Fruit fly (Drosophila melanogaster) whole organism, embryonic: ENCODE results near the gene CG7991.
A peak's percentile ranks its signal among the peaks of the same experiment; 100 is the strongest.

Experiments used
- Adf1 ChIP-seq: fragments of 200-800 bp; sonication (Bioruptor generic); IDR thresholded peaks from 2 replicates; pipeline ENCODE4 v1.3.6; 2022; ENCODE audit warnings: missing biosample characterization, missing genetic modification characterization
- Antp ChIP-seq: fragments of 200-800 bp; sonication (Bioruptor generic); optimal IDR thresholded peaks from 3 replicates; lab custom pipeline; 2016; ENCODE audit warnings: missing biosample characterization, missing genetic modification characterization
- BEAF-32 ChIP-seq: fragments of 200-800 bp; sonication (Bioruptor generic); optimal IDR thresholded peaks from 3 replicates; lab custom pipeline; 2017; ENCODE audit warnings: missing biosample characterization, missing genetic modification characterization, mild to moderate bottlenecking, moderate library complexity, missing genetic modification reagents
- CG11560 ChIP-seq: fragments of 200-800 bp; sonication (Bioruptor generic); IDR thresholded peaks from 3 replicates; pipeline ENCODE4 v1.3.6; 2022; ENCODE audit warnings: missing biosample characterization, missing genetic modification characterization
- CG11723 ChIP-seq: fragments of 200-800 bp; sonication (Bioruptor generic); optimal IDR thresholded peaks from 2 replicates; lab custom pipeline; 2017; ENCODE audit warnings: missing biosample characterization, mild to moderate bottlenecking, missing genetic modification characterization
- CG12391 ChIP-seq: fragments of 200-800 bp; sonication (Bioruptor generic); optimal IDR thresholded peaks from 3 replicates; lab custom pipeline; 2018; ENCODE audit warnings: missing biosample characterization, mild to moderate bottlenecking, missing genetic modification characterization, moderate library complexity
- CG14860 ChIP-seq: fragments of 200-800 bp; sonication (Bioruptor generic); IDR thresholded peaks from 3 replicates; pipeline ENCODE4 v1.3.6; 2022; ENCODE audit warnings: missing biosample characterization, missing genetic modification characterization; ENCODE audit not compliant: partially characterized antibody
- CG1529 ChIP-seq: fragments of 200-800 bp; sonication (Bioruptor generic); optimal IDR thresholded peaks from 3 replicates; lab custom pipeline; 2018; ENCODE audit warnings: missing biosample characterization, missing genetic modification characterization
- CG1602 ChIP-seq: fragments of 200-800 bp; sonication (Bioruptor generic); optimal IDR thresholded peaks from 3 replicates; lab custom pipeline; 2016; ENCODE audit warnings: missing biosample characterization, missing genetic modification characterization
- CG16813 ChIP-seq: fragments of 200-800 bp; sonication (Bioruptor generic); IDR thresholded peaks from 3 replicates; pipeline ENCODE4 v1.3.6; 2022; ENCODE audit warnings: missing biosample characterization, missing genetic modification characterization; ENCODE audit not compliant: partially characterized antibody
- CG18476 ChIP-seq: fragments of 200-800 bp; sonication (Bioruptor generic); optimal IDR thresholded peaks from 2 replicates; lab custom pipeline; 2016; ENCODE audit warnings: missing biosample characterization, mild to moderate bottlenecking, missing genetic modification characterization
- CG2712 ChIP-seq: fragments of 200-800 bp; optimal IDR thresholded peaks from 3 replicates; lab custom pipeline; 2019; ENCODE audit warnings: missing biosample characterization, mild to moderate bottlenecking, missing genetic modification characterization, moderate library complexity
- CG2889 ChIP-seq: fragments of 200-800 bp; sonication (Bioruptor generic); IDR thresholded peaks from 3 replicates; pipeline ENCODE4 v1.3.6; 2022; ENCODE audit warnings: missing biosample characterization, missing genetic modification characterization
- CG31224 ChIP-seq: fragments of 200-800 bp; sonication (Bioruptor generic); IDR thresholded peaks from 2 replicates; pipeline ENCODE4 v1.3.6; 2022; ENCODE audit warnings: missing biosample characterization, missing genetic modification characterization
- CG5953 ChIP-seq: fragments of 200-800 bp; sonication (Bioruptor generic); IDR thresholded peaks from 2 replicates; pipeline ENCODE4 v1.3.6; 2022; ENCODE audit warnings: missing biosample characterization, missing genetic modification characterization
- CG6765 ChIP-seq: fragments of 200-800 bp; sonication (Bioruptor generic); optimal IDR thresholded peaks from 3 replicates; lab custom pipeline; 2017; ENCODE audit warnings: missing biosample characterization, mild to moderate bottlenecking, missing genetic modification characterization
- CG7745 ChIP-seq: fragments of 200-800 bp; sonication (Bioruptor generic); optimal IDR thresholded peaks from 2 replicates; lab custom pipeline; 2018; ENCODE audit warnings: missing biosample characterization, mild to moderate bottlenecking, missing genetic modification characterization, moderate library complexity
- CG8089 ChIP-seq: fragments of 200-800 bp; sonication (Bioruptor generic); optimal IDR thresholded peaks from 3 replicates; lab custom pipeline; 2016; ENCODE audit warnings: missing biosample characterization, missing genetic modification characterization
- CG8290 ChIP-seq, 3 experiments: fragments of 200-800 bp; sonication (Bioruptor generic); optimal IDR thresholded peaks; 2 replicates each; lab custom pipeline; 2016 to 2019; ENCODE audit warnings: missing biosample characterization in 3 of 3, missing genetic modification characterization in 3 of 3, mild to moderate bottlenecking in 2 of 3, moderate library complexity in 1 of 3
- CG8478 ChIP-seq: fragments of >200 bp; optimal IDR thresholded peaks from 2 replicates; lab custom pipeline; 2018
- CG9609 ChIP-seq: fragments of 200-800 bp; sonication (Bioruptor generic); optimal IDR thresholded peaks from 3 replicates; lab custom pipeline; 2016; ENCODE audit warnings: missing biosample characterization, missing genetic modification characterization
- CG9797 ChIP-seq: fragments of 200-800 bp; sonication (Bioruptor generic); optimal IDR thresholded peaks from 3 replicates; lab custom pipeline; 2018; ENCODE audit warnings: missing biosample characterization, mild to moderate bottlenecking, missing genetic modification characterization
- CG9932 ChIP-seq: fragments of 200-800 bp; sonication (Bioruptor generic); IDR thresholded peaks from 2 replicates; pipeline ENCODE4 v1.3.6; 2022; ENCODE audit warnings: missing biosample characterization, missing genetic modification characterization
- CkIIα-i1 ChIP-seq: fragments of 200-800 bp; sonication (Bioruptor generic); IDR thresholded peaks from 2 replicates; pipeline ENCODE4 v1.3.6; 2022; ENCODE audit warnings: missing biosample characterization, missing genetic modification characterization
- MBD-R2 ChIP-seq: fragments of 200-800 bp; sonication (Bioruptor generic); IDR thresholded peaks from 2 replicates; pipeline ENCODE4 v1.3.6; 2022; ENCODE audit warnings: missing biosample characterization, missing genetic modification characterization
- Nf-YC ChIP-seq: fragments of 200-800 bp; optimal IDR thresholded peaks from 3 replicates; lab custom pipeline; 2019; ENCODE audit warnings: missing biosample characterization, mild to moderate bottlenecking, missing genetic modification characterization, moderate library complexity
- Poxn ChIP-seq: fragments of 200-800 bp; sonication (Bioruptor generic); IDR thresholded peaks from 2 replicates; pipeline ENCODE4 v1.3.6; 2022; ENCODE audit warnings: missing biosample characterization, missing genetic modification characterization
- Ravus ChIP-seq: fragments of 200-800 bp; sonication (Bioruptor generic); IDR thresholded peaks from 2 replicates; pipeline ENCODE4 v1.3.6; 2022; ENCODE audit warnings: missing biosample characterization, missing genetic modification characterization
- Ssrp ChIP-seq: fragments of 200-800 bp; sonication (Bioruptor generic); optimal IDR thresholded peaks from 2 replicates; lab custom pipeline; 2018; ENCODE audit warnings: missing biosample characterization, mild to moderate bottlenecking, missing genetic modification characterization, moderate library complexity
- ase ChIP-seq: fragments of 200-800 bp; sonication (Bioruptor generic); IDR thresholded peaks from 3 replicates; pipeline ENCODE4 v1.3.6; 2022; ENCODE audit warnings: missing biosample characterization, missing genetic modification characterization
- cad ChIP-seq: fragments of >200 bp; optimal IDR thresholded peaks from 2 replicates; lab custom pipeline; 2017; ENCODE audit warnings: missing biosample characterization, missing genetic modification characterization
- cg ChIP-seq: fragments of 200-800 bp; sonication (Bioruptor generic); optimal IDR thresholded peaks from 3 replicates; lab custom pipeline; 2019; ENCODE audit warnings: missing biosample characterization, mild to moderate bottlenecking, missing genetic modification characterization, moderate library complexity
- chinmo ChIP-seq: fragments of 200-800 bp; sonication (Bioruptor generic); IDR thresholded peaks from 4 replicates; pipeline ENCODE4 v1.3.6; 2022; ENCODE audit warnings: missing biosample characterization, missing genetic modification characterization; ENCODE audit not compliant: partially characterized antibody
- chm ChIP-seq: fragments of 200-800 bp; sonication (Bioruptor generic); IDR thresholded peaks from 2 replicates; pipeline ENCODE4 v1.3.6; 2022; ENCODE audit warnings: missing biosample characterization, missing genetic modification characterization
- da ChIP-seq: fragments of 200-800 bp; sonication (Bioruptor generic); optimal IDR thresholded peaks from 2 replicates; lab custom pipeline; 2016; ENCODE audit warnings: missing biosample characterization, missing genetic modification characterization
- danr ChIP-seq: fragments of 200-800 bp; sonication (Bioruptor generic); IDR thresholded peaks from 2 replicates; pipeline ENCODE4 v1.3.6; 2022; ENCODE audit warnings: missing biosample characterization, missing genetic modification characterization
- fd64A ChIP-seq: fragments of 200-800 bp; sonication (Bioruptor generic); optimal IDR thresholded peaks from 3 replicates; lab custom pipeline; 2018; ENCODE audit warnings: missing biosample characterization, mild to moderate bottlenecking, missing genetic modification characterization
- jigr1 ChIP-seq: fragments of 200-800 bp; sonication (Bioruptor generic); IDR thresholded peaks from 3 replicates; pipeline ENCODE4 v1.3.6; 2022; ENCODE audit warnings: missing biosample characterization, missing genetic modification characterization
- lola ChIP-seq, 3 experiments: fragments of >200 bp in 2 of 3; fragments of 200-800 bp in 1 of 3; sonication (Bioruptor generic) in 1 of 3; optimal IDR thresholded peaks; 2 replicates each; lab custom pipeline; 2017 to 2019; ENCODE audit warnings: missing biosample characterization in 3 of 3, missing genetic modification characterization in 3 of 3, mild to moderate bottlenecking in 1 of 3, moderate library complexity in 1 of 3
- luna ChIP-seq: fragments of 200-800 bp; sonication (Bioruptor generic); optimal IDR thresholded peaks from 2 replicates; lab custom pipeline; 2016; ENCODE audit warnings: missing biosample characterization, missing genetic modification characterization
- mirr ChIP-seq: fragments of 200-800 bp; sonication (Bioruptor generic); optimal IDR thresholded peaks from 3 replicates; lab custom pipeline; 2018; ENCODE audit warnings: missing biosample characterization, mild to moderate bottlenecking, missing genetic modification characterization
- nom ChIP-seq: fragments of 200-800 bp; sonication (Bioruptor generic); optimal IDR thresholded peaks from 2 replicates; lab custom pipeline; 2017; ENCODE audit warnings: missing biosample characterization, missing genetic modification characterization, mild to moderate bottlenecking, moderate library complexity, missing genetic modification reagents
- p53 ChIP-seq: fragments of 200-800 bp; sonication (Bioruptor generic); optimal IDR thresholded peaks from 2 replicates; lab custom pipeline; 2016; ENCODE audit warnings: missing biosample characterization, missing genetic modification characterization
- pfk ChIP-seq: fragments of 200-800 bp; sonication (Bioruptor generic); optimal IDR thresholded peaks from 2 replicates; lab custom pipeline; 2018; ENCODE audit warnings: missing biosample characterization, mild to moderate bottlenecking, missing genetic modification characterization, moderate library complexity
- pros ChIP-seq: fragments of 200-800 bp; sonication (Bioruptor generic); optimal IDR thresholded peaks from 3 replicates; lab custom pipeline; 2019; ENCODE audit warnings: missing biosample characterization, mild to moderate bottlenecking, missing genetic modification characterization, moderate library complexity
- trem ChIP-seq: fragments of 200-800 bp; optimal IDR thresholded peaks from 3 replicates; lab custom pipeline; 2019; ENCODE audit warnings: missing biosample characterization, mild to moderate bottlenecking, missing genetic modification characterization, moderate library complexity
- usp ChIP-seq: fragments of >200 bp; optimal IDR thresholded peaks from 2 replicates; lab custom pipeline; 2017; ENCODE audit warnings: missing biosample characterization, missing genetic modification characterization
- zfh1 ChIP-seq: fragments of 200-800 bp; sonication (Bioruptor generic); IDR thresholded peaks from 3 replicates; pipeline ENCODE4 v1.3.6; 2022; ENCODE audit warnings: missing biosample characterization, missing genetic modification characterization

CG7991 gene

dm6 chr3L:1740129-1740975, 65.8 kb downstream of the CG7991 start (continued):
- peak; percentile 63 for TF ChIP-seq CG9932 (GFP tag; lab: Robert Waterston, UW)
- no peak for TF ChIP-seq CG1529 (GFP tag; lab: Kevin White, UChicago)
- peak; percentile 57 for TF ChIP-seq Antp (GFP tag; lab: Kevin White, UChicago)
- no peak for TF ChIP-seq Adf1 (GFP tag; lab: Robert Waterston, UW)
- TF ChIP-seq CG5953 = no peak
- peak; percentile 85; the same call in 2 of the 3 replicates for TF ChIP-seq ase (GFP tag; lab: Robert Waterston, UW)
- no peak; the same call in 1 of the 2 replicates for TF ChIP-seq MBD-R2 (GFP tag; lab: Robert Waterston, UW)
- TF ChIP-seq Nf-YC (tag; lab: Kevin White, UChicago) = peak; percentile 36
- TF ChIP-seq CG9797 = no peak
- no peak for TF ChIP-seq CkIIα-i1 (GFP tag; lab: Robert Waterston, UW)
- peak; percentile 83; the same call in 3 of the 4 replicates for TF ChIP-seq chinmo (GFP tag; lab: Robert Waterston, UW)
- TF ChIP-seq CG11560 (tag; lab: Robert Waterston, UW) = peak; percentile 45; the same call in 1 of the 3 replicates
- peak; percentile 35 for TF ChIP-seq CG2712
- peak; percentile 24; the same call in 1 of the 2 replicates for TF ChIP-seq Poxn (GFP tag; lab: Robert Waterston, UW)
- TF ChIP-seq Ssrp (tag; lab: Kevin White, UChicago) = peak; percentile 32
- TF ChIP-seq fd64A (GFP tag; lab: Kevin White, UChicago) = no peak
- no peak for TF ChIP-seq usp (GFP tag; lab: Kevin White, UChicago)
- no peak for TF ChIP-seq lola (GFP tag; optimal IDR thresholded peaks at IDR 0.05; lab: Kevin White, UChicago)
- no peak for TF ChIP-seq CG8290 (GFP tag; optimal IDR thresholded peaks at IDR 0.05; lab: Kevin White, UChicago)
- peak in 1 of 2 experiments; percentile 93 for TF ChIP-seq CG8290 (tag; optimal IDR thresholded peaks at IDR 0.05; lab: Kevin White, UChicago)
- peak; percentile 51 for TF ChIP-seq CG12391 (tag; lab: Kevin White, UChicago)
- TF ChIP-seq CG16813 (GFP tag; lab: Robert Waterston, UW) = no peak
- TF ChIP-seq nom (GFP tag; lab: Kevin White, UChicago) = no peak
- TF ChIP-seq CG2889 (GFP tag; lab: Robert Waterston, UW) = peak; percentile 67; the same call in 2 of the 3 replicates
- no peak for TF ChIP-seq CG14860 (GFP tag; lab: Robert Waterston, UW)
- TF ChIP-seq CG7745 (tag; lab: Kevin White, UChicago) = no peak
- peak; percentile 13; the same call in 1 of the 2 replicates for TF ChIP-seq Ravus (GFP tag; lab: Robert Waterston, UW)
- TF ChIP-seq trem = no peak
- peak; percentile 67 for TF ChIP-seq CG31224 (GFP tag; lab: Robert Waterston, UW)
- peak; percentile 39 for TF ChIP-seq CG11723
- TF ChIP-seq CG8089 (GFP tag; lab: Kevin White, UChicago) = peak; percentile 17
- no peak for TF ChIP-seq luna (GFP tag; lab: Kevin White, UChicago)
- peak; percentile 66 for TF ChIP-seq CG9609
- no peak for TF ChIP-seq CG18476 (GFP tag; lab: Kevin White, UChicago)
- peak; percentile 65; the same call in 1 of the 2 replicates for TF ChIP-seq chm
- TF ChIP-seq danr (GFP tag; lab: Robert Waterston, UW) = 0 out of 2 replicates have a peak, but pooled peaks have one; percentile 29
- TF ChIP-seq da (GFP tag; lab: Kevin White, UChicago) = no peak
- no peak for TF ChIP-seq pfk (GFP tag; lab: Kevin White, UChicago)
- TF ChIP-seq p53 = peak; percentile 25
- no peak for TF ChIP-seq pros (GFP tag; lab: Kevin White, UChicago)
- no peak for TF ChIP-seq CG8478 (lab: Kevin White, UChicago)
- TF ChIP-seq cg (GFP tag; lab: Kevin White, UChicago) = no peak
- TF ChIP-seq jigr1 (GFP tag; lab: Robert Waterston, UW) = peak; percentile 47; the same call in 2 of the 3 replicates
- TF ChIP-seq cad = no peak
- TF ChIP-seq CG6765 (GFP tag; lab: Kevin White, UChicago) = no peak
- TF ChIP-seq CG1602 (GFP tag; lab: Kevin White, UChicago) = peak; percentile 44
- no peak for TF ChIP-seq BEAF-32 (GFP tag; lab: Kevin White, UChicago)
- TF ChIP-seq zfh1 (GFP tag; lab: Robert Waterston, UW) = peak; percentile 62; the same call in 2 of the 3 replicates
- TF ChIP-seq mirr (GFP tag; lab: Kevin White, UChicago) = no peak
